Fruit fly (Drosophila melanogaster) whole organism, wandering third instar larva: Measurements from ENCODE around the gene Wdr33.

Experiments
- Abd-B ChIP-seq: fragments of >200 bp; optimal IDR thresholded peaks from 2 replicates; lab custom pipeline; 2017; ENCODE audit warnings: missing biosample characterization, missing genetic modification characterization
- CG32264 ChIP-seq: fragments of 200-800 bp; sonication (Bioruptor generic); optimal IDR thresholded peaks from 2 replicates; lab custom pipeline; 2016; ENCODE audit warnings: missing biosample characterization, missing genetic modification characterization
- CG9705 ChIP-seq: fragments of 200-800 bp; sonication (Bioruptor generic); optimal IDR thresholded peaks from 2 replicates; lab custom pipeline; 2018; ENCODE audit warnings: missing biosample characterization, mild to moderate bottlenecking, missing genetic modification characterization
- CrebA ChIP-seq: fragments of 200-800 bp; sonication (Bioruptor generic); optimal IDR thresholded peaks from 2 replicates; lab custom pipeline; 2016; ENCODE audit warnings: missing biosample characterization, mild to moderate bottlenecking, missing genetic modification characterization, borderline replicate concordance
- Dfd ChIP-seq: fragments of >200 bp; optimal IDR thresholded peaks from 2 replicates; lab custom pipeline; 2017; ENCODE audit warnings: missing biosample characterization, missing genetic modification characterization
- Dif ChIP-seq: fragments of 200-275, 200-300 bp; sonication (Bioruptor generic); optimal IDR thresholded peaks from 2 replicates; lab custom pipeline; 2018; ENCODE audit warnings: missing biosample characterization, missing genetic modification characterization; ENCODE audit not compliant: partially characterized antibody
- GATAd ChIP-seq: sonication (Bioruptor generic); optimal IDR thresholded peaks from 2 replicates; lab custom pipeline; 2016; ENCODE audit warnings: missing biosample characterization, missing genetic modification characterization
- HLH106 ChIP-seq: fragments of 200-800 bp; optimal IDR thresholded peaks from 3 replicates; lab custom pipeline; 2019; ENCODE audit warnings: missing biosample characterization, mild to moderate bottlenecking, missing genetic modification characterization, moderate library complexity
- Hnf4 ChIP-seq: fragments of 200-800 bp; sonication (Bioruptor generic); optimal IDR thresholded peaks from 2 replicates; lab custom pipeline; 2016; ENCODE audit warnings: missing biosample characterization, mild to moderate bottlenecking, missing genetic modification characterization
- Hr78 ChIP-seq: fragments of >200 bp; optimal IDR thresholded peaks from 2 replicates; lab custom pipeline; 2017; ENCODE audit warnings: missing biosample characterization, missing genetic modification characterization
- Hr83 ChIP-seq: fragments of 200-300 bp; sonication (Bioruptor generic); optimal IDR thresholded peaks from 2 replicates; lab custom pipeline; 2016; ENCODE audit warnings: missing biosample characterization, mild to moderate bottlenecking, missing genetic modification characterization, moderate library complexity; ENCODE audit not compliant: poor library complexity, severe bottlenecking
- Jra ChIP-seq: sonication (Bioruptor generic); optimal IDR thresholded peaks from 2 replicates; lab custom pipeline; 2016; ENCODE audit warnings: missing biosample characterization, missing genetic modification characterization
- Mio ChIP-seq: sonication (Bioruptor generic); optimal IDR thresholded peaks from 2 replicates; lab custom pipeline; 2016; ENCODE audit warnings: missing biosample characterization, missing genetic modification characterization
- Myc ChIP-seq: fragments of >200 bp; optimal IDR thresholded peaks from 2 replicates; lab custom pipeline; 2017
- N ChIP-seq: fragments of >200 bp; optimal IDR thresholded peaks from 2 replicates; lab custom pipeline; 2018; ENCODE audit warnings: missing biosample characterization, missing external identifiers, missing genetic modification characterization
- OdsH ChIP-seq: fragments of 200-800 bp; sonication (Bioruptor generic); optimal IDR thresholded peaks from 2 replicates; lab custom pipeline; 2016; ENCODE audit warnings: missing biosample characterization, mild to moderate bottlenecking, missing genetic modification characterization
- Rel ChIP-seq, 2 experiments: fragments of 200-800 bp; sonication (Bioruptor generic) in 1 of 2; optimal IDR thresholded peaks; 2 replicates in 1 of 2; 3 replicates in 1 of 2; lab custom pipeline; 2016 to 2019; ENCODE audit warnings: mild to moderate bottlenecking in 2 of 2, missing biosample characterization in 2 of 2, missing genetic modification characterization in 2 of 2, moderate library complexity in 1 of 2
- Sp1 ChIP-seq: fragments of 200-800 bp; sonication (Bioruptor generic); optimal IDR thresholded peaks from 3 replicates; lab custom pipeline; 2019; ENCODE audit warnings: missing biosample characterization, mild to moderate bottlenecking, missing genetic modification characterization, moderate library complexity
- Vsx2 ChIP-seq: fragments of 200-300, 225-300 bp; sonication (Bioruptor generic); optimal IDR thresholded peaks from 2 replicates; lab custom pipeline; 2018; ENCODE audit warnings: missing biosample characterization, missing genetic modification characterization; ENCODE audit not compliant: partially characterized antibody
- br ChIP-seq: fragments of 200-800 bp; sonication (Bioruptor generic); optimal IDR thresholded peaks from 2 replicates; lab custom pipeline; 2016; ENCODE audit warnings: missing biosample characterization, missing genetic modification characterization
- brk ChIP-seq: fragments of 200-800 bp; sonication (Bioruptor generic); optimal IDR thresholded peaks from 2 replicates; lab custom pipeline; 2016; ENCODE audit warnings: missing biosample characterization, mild to moderate bottlenecking, missing genetic modification characterization
- dl ChIP-seq, 2 experiments: fragments of 175-275, 200-275 bp in 1 of 2; fragments of 200-275 bp in 1 of 2; sonication (Bioruptor generic); optimal IDR thresholded peaks; lab custom pipeline; 2018; ENCODE audit warnings: mild to moderate bottlenecking in 2 of 2, missing biosample characterization in 2 of 2, missing genetic modification characterization in 2 of 2, moderate library complexity in 2 of 2; ENCODE audit not compliant: partially characterized antibody in 2 of 2, insufficient read depth in 1 of 2
- dmrt93B ChIP-seq: fragments of 200-800 bp; sonication (Bioruptor generic); optimal IDR thresholded peaks from 2 replicates; lab custom pipeline; 2018; ENCODE audit warnings: missing biosample characterization, mild to moderate bottlenecking, missing genetic modification characterization
- dsf ChIP-seq: sonication (Bioruptor generic); optimal IDR thresholded peaks from 2 replicates; lab custom pipeline; 2016; ENCODE audit warnings: missing biosample characterization, missing genetic modification characterization, borderline replicate concordance
- ey ChIP-seq: fragments of 200-800 bp; sonication (Bioruptor generic); optimal IDR thresholded peaks from 2 replicates; lab custom pipeline; 2016; ENCODE audit warnings: missing biosample characterization, missing genetic modification characterization
- foxo ChIP-seq, 2 experiments: fragments of 200-800 bp; sonication (Bioruptor generic); optimal IDR thresholded peaks; 2 replicates in 1 of 2; 3 replicates in 1 of 2; lab custom pipeline; 2016 to 2017; ENCODE audit warnings: missing biosample characterization in 2 of 2, missing genetic modification characterization in 2 of 2
- fru ChIP-seq: fragments of 200-800 bp; sonication (Bioruptor generic); optimal IDR thresholded peaks from 3 replicates; lab custom pipeline; 2016; ENCODE audit warnings: missing biosample characterization, mild to moderate bottlenecking, missing genetic modification characterization
- h ChIP-seq: fragments of 200-800 bp; sonication (Bioruptor generic); optimal IDR thresholded peaks from 3 replicates; lab custom pipeline; 2016; ENCODE audit warnings: missing biosample characterization, mild to moderate bottlenecking, missing genetic modification characterization
- jim ChIP-seq: fragments of 175-275, 200-325 bp; sonication (Bioruptor generic); optimal IDR thresholded peaks from 2 replicates; lab custom pipeline; 2016; ENCODE audit warnings: missing biosample characterization, mild to moderate bottlenecking, missing genetic modification characterization
- lola ChIP-seq: fragments of >200 bp; optimal IDR thresholded peaks from 2 replicates; lab custom pipeline; 2017; ENCODE audit warnings: missing biosample characterization, missing genetic modification characterization
- pan ChIP-seq: fragments of >200 bp; optimal IDR thresholded peaks from 2 replicates; lab custom pipeline; 2017
- psq ChIP-seq: fragments of 200-800 bp; sonication (Bioruptor generic); optimal IDR thresholded peaks from 3 replicates; lab custom pipeline; 2017; ENCODE audit warnings: missing biosample characterization, mild to moderate bottlenecking, missing genetic modification characterization, moderate library complexity
- rgr ChIP-seq: fragments of 200-800 bp; sonication (Bioruptor generic); optimal IDR thresholded peaks from 3 replicates; lab custom pipeline; 2016; ENCODE audit warnings: missing biosample characterization, mild to moderate bottlenecking, missing genetic modification characterization
- sage ChIP-seq: fragments of 200-800 bp; sonication (Bioruptor generic); optimal IDR thresholded peaks from 2 replicates; lab custom pipeline; 2016; ENCODE audit warnings: missing biosample characterization, mild to moderate bottlenecking, missing genetic modification characterization
- sv ChIP-seq: fragments of 200-800 bp; sonication (Bioruptor generic); optimal IDR thresholded peaks from 3 replicates; lab custom pipeline; 2016; ENCODE audit warnings: missing biosample characterization, missing genetic modification characterization
- tai ChIP-seq: sonication (Bioruptor generic); optimal IDR thresholded peaks from 2 replicates; lab custom pipeline; 2016; ENCODE audit warnings: missing biosample characterization, missing genetic modification characterization
- usp ChIP-seq: fragments of >200 bp; optimal IDR thresholded peaks from 2 replicates; lab custom pipeline; 2017; ENCODE audit warnings: missing biosample characterization, missing genetic modification characterization
- woc ChIP-seq: sonication (Bioruptor generic); optimal IDR thresholded peaks from 2 replicates; lab custom pipeline; 2016; ENCODE audit warnings: missing biosample characterization, mild to moderate bottlenecking, missing genetic modification characterization

Gene Wdr33

DNA sequence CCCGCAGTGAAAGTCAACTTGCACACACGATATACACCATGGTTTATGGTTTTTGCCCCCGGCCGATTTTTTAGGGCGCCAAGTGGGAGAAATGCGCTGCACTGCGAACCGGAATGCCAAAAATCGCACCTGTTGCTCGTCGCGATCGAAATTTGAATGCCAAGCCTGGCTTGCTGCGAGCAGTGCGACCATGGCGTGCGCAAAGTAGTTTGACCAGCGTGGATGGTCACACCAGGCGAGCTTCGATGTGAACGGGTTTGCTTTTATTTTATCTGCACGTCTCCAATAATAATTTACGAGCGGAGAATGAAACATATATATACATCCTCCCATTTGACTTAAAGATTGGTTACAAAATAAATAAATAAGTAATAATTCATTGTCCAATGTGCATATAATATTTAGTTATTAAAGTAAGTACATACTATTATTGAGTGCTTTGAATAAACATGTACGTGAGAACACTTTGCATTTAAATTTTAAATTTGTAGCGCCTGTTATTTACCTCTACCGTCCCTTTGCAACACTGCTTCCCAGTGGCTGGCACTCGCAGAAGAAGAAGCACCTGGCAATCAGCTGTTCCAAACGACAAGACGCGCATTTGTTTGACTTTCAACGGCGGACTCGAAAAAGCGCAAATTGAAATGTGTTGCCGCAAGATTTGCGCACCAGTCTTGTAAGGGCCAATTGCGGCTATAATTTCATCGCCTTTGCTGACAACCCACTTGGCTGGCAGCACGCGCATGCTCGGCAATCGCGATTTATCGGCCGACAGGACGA is 25.0 kb downstream of the Wdr33 start, which contains the start of the genes Rab23 and plx:
Gene Rab23, minus strand, starts transcription at position 166 of the 780 bp plus-strand sequence.
Gene plx, plus strand, starts transcription at position 587 of the 780 bp plus-strand sequence.
- TF ChIP-seq psq (GFP tag; lab: Kevin White, UChicago), result no peak
- TF ChIP-seq Jra, result peak; percentile 19
- peak; percentile 53 for TF ChIP-seq Myc
- peak; percentile 29 for TF ChIP-seq h (GFP tag; lab: Kevin White, UChicago)
- TF ChIP-seq CG9705 (GFP tag; lab: Kevin White, UChicago), result no peak
- peak; percentile 51 for TF ChIP-seq Dif (GFP tag; lab: Kevin White, UChicago)
- TF ChIP-seq Hnf4 (GFP tag; lab: Kevin White, UChicago), result peak; percentile 54
- TF ChIP-seq ey, result no peak
- TF ChIP-seq foxo (GFP tag; optimal IDR thresholded peaks at IDR 0.05; lab: Kevin White, UChicago), result peak in 1 of 2 experiments; percentile 28
- TF ChIP-seq br (GFP tag; lab: Kevin White, UChicago), result no peak
- TF ChIP-seq brk (GFP tag; lab: Kevin White, UChicago), result no peak
- peak; percentile 4 for TF ChIP-seq OdsH (GFP tag; lab: Kevin White, UChicago)
- TF ChIP-seq jim (GFP tag; lab: Kevin White, UChicago), result no peak
- TF ChIP-seq Hr78 (GFP tag; lab: Kevin White, UChicago), result no peak
- TF ChIP-seq Abd-B, result no peak
- no peak for TF ChIP-seq sage (GFP tag; lab: Kevin White, UChicago)
- peak; percentile 31 for TF ChIP-seq tai (GFP tag; lab: Kevin White, UChicago)
- TF ChIP-seq dmrt93B, result no peak
- TF ChIP-seq Sp1 (GFP tag; lab: Kevin White, UChicago), result no peak
- no peak for TF ChIP-seq CrebA (GFP tag; lab: Kevin White, UChicago)
- no peak for TF ChIP-seq usp
- TF ChIP-seq N, result no peak
- TF ChIP-seq Vsx2 (GFP tag; lab: Kevin White, UChicago), result no peak
- no peak for TF ChIP-seq Rel (GFP tag; optimal IDR thresholded peaks at IDR 0.05; lab: Kevin White, UChicago)
- TF ChIP-seq Rel (tag; optimal IDR thresholded peaks at IDR 0.05; lab: Kevin White, UChicago), result no peak
- no peak for TF ChIP-seq lola (GFP tag; lab: Kevin White, UChicago)
- no peak for TF ChIP-seq pan (lab: Kevin White, UChicago)
- peak; percentile 18 for TF ChIP-seq HLH106 (tag; lab: Kevin White, UChicago)
- TF ChIP-seq Mio, result no peak
- TF ChIP-seq rgr, result peak; percentile 39
- TF ChIP-seq GATAd, result no peak
- no peak for TF ChIP-seq dsf
- TF ChIP-seq CG32264 (GFP tag; lab: Kevin White, UChicago), result no peak
- TF ChIP-seq woc, result no peak

DNA sequence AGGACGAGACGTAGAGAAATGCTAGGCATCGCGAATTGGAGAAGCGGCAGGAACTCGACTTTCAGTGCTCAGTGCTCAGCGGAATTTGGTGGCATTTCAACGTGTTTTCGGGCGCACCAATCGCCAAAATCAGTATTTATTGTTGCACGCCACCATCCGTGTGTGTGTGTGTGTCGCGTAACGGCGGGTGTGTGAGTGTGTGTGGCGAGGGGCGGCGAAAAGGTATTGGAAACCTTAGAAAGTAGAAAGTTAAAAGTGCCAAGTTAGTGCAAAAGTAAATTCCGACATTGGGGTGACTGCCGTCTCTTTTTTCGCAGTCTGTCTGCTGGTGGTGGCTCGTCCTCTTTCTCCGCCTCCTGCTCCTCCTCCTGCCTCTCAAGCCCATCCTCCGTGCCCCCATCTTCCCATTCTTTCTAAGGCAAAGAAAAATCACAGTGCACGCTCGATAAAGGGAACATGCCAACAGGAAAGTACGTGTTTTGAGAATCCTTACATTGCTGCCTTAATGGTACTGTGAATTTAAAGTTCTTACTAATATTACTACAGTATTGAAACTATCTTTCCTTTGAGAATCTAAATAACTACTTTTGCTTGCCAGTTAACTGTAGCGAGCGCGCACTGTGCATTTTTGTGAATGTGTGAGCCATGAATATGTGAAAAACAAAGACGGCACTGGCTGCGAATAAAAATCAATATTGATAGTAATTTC is 25.8 kb downstream of the Wdr33 start:
- TF ChIP-seq Hr83 (GFP tag; lab: Kevin White, UChicago) (no peak), sv (no peak), HLH106 (tag; lab: Kevin White, UChicago) (peak; percentile 51), Myc (no peak), tai (GFP tag; lab: Kevin White, UChicago) (no peak), usp (no peak), fru (GFP tag; lab: Kevin White, UChicago) (peak; percentile 67), h (GFP tag; lab: Kevin White, UChicago) (peak; percentile 51), brk (GFP tag; lab: Kevin White, UChicago) (no peak), CG32264 (GFP tag; lab: Kevin White, UChicago) (no peak), psq (GFP tag; lab: Kevin White, UChicago) (no peak), N (no peak), Hr78 (GFP tag; lab: Kevin White, UChicago) (no peak), Sp1 (GFP tag; lab: Kevin White, UChicago) (peak; percentile 16), lola (GFP tag; lab: Kevin White, UChicago) (no peak), dmrt93B (no peak), foxo (GFP tag; optimal IDR thresholded peaks at IDR 0.05; lab: Kevin White, UChicago) (peak in 1 of 2 experiments; percentile 63), CG9705 (GFP tag; lab: Kevin White, UChicago) (no peak), Jra (no peak), Abd-B (no peak), pan (lab: Kevin White, UChicago) (no peak), GATAd (no peak), dl (GFP tag; optimal IDR thresholded peaks at IDR 0.05; lab: Kevin White, UChicago; ENCODE audit: insufficient read depth in 1 of 2, partially characterized antibody in 2 of 2) (no peak), Hnf4 (GFP tag; lab: Kevin White, UChicago) (peak; percentile 30), CrebA (GFP tag; lab: Kevin White, UChicago) (no peak), Mio (no peak), woc (peak; percentile 51), dsf (no peak), rgr (peak; percentile 46), OdsH (GFP tag; lab: Kevin White, UChicago) (peak; percentile 30), Dfd (GFP tag; lab: Kevin White, UChicago) (no peak), Dif (GFP tag; lab: Kevin White, UChicago) (no peak), ey (peak; percentile 36), br (GFP tag; lab: Kevin White, UChicago) (peak; percentile 40), jim (GFP tag; lab: Kevin White, UChicago) (no peak), Vsx2 (GFP tag; lab: Kevin White, UChicago) (no peak), Rel (GFP tag; optimal IDR thresholded peaks at IDR 0.05; lab: Kevin White, UChicago) (no peak), Rel (tag; optimal IDR thresholded peaks at IDR 0.05; lab: Kevin White, UChicago) (no peak), sage (GFP tag; lab: Kevin White, UChicago) (no peak)
